Worm (Caenorhabditis elegans): ENCODE measurements around the gene H43I07.1.
A peak's percentile ranks its signal among the peaks of the same experiment; 100 is the strongest.

H43I07.1 gene

ce11 chrV:4204421-4204820 is at the start of gene H43I07.1:
Gene H43I07.1 (plus strand): TSS chrV:4204721.
- no peak for TF ChIP-seq nhr-11 (tag; optimal IDR thresholded peaks at IDR 0.05)

DNA sequence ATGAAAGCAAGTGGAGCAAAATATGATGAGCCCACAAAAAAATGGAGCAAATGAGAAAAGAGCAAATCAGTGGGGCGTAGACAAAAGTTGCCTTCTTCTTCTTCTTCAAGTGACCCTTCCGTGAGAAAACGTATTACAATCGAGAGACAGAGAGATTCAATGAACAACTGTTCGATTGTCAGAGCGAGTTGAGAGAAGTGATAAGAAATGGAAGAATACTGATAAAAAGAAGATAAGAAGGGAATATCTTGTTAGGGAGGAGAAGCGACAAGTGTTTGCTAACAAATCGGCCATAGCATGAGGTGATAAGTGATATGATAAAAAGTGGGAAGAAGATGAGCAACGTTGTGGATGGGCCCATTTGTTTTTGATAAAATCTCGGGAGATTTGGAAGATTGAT is 47.2 kb upstream of the H43I07.1 start:
- TF ChIP-seq nhr-10 (tag; optimal IDR thresholded peaks at IDR 0.05) (no peak), F13H6.1 (tag; optimal IDR thresholded peaks at IDR 0.05) (peak; percentile 85), mab-5 (tag; optimal IDR thresholded peaks at IDR 0.05) (no peak), nhr-25 (tag; optimal IDR thresholded peaks at IDR 0.05) (no peak), fos-1 (tag; optimal IDR thresholded peaks at IDR 0.05) (no peak), sma-9 (GFP tag; optimal IDR thresholded peaks at IDR 0.05) (peak; percentile 48), sma-9 (tag; optimal IDR thresholded peaks at IDR 0.05) (no peak), C34F6.9 (tag; optimal IDR thresholded peaks at IDR 0.05) (peak; percentile 39), nhr-129 (tag; optimal IDR thresholded peaks at IDR 0.05) (peak; percentile 66), snpc-4 (tag; optimal IDR thresholded peaks at IDR 0.05) (no peak), lsy-2 (tag; optimal IDR thresholded peaks at IDR 0.05) (peak in 1 of 2 experiments; percentile 48), dmd-4 (tag; optimal IDR thresholded peaks at IDR 0.05) (no peak), ztf-4 (tag; optimal IDR thresholded peaks at IDR 0.05) (peak; percentile 34)

DNA sequence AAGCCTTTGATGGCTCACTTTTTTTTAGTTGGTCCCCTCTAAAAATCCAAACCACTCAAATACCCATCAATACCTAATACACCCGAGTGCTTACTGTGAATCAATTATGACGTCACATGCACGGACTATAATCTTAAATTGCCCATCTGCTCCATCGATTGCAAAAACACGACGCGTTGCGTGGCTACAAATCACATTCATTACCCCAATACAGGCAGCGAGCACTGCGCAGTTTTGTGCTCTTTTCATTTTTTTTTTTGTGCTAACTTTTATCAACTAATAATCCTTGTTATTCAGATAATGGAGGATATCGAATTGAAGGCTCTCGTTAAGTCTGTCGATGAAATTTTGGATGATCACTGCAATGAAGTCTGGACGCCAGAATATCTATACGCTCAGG is 44.4 kb upstream of the H43I07.1 start, which contains the start of gene Y45G5AM.5:
TSS of gene Y45G5AM.5 (plus strand) at position 301 of the 400 bp plus-strand sequence.
- no peak for TF ChIP-seq ztf-1 (GFP tag; conservative IDR thresholded peaks at IDR 0.05)
- no peak for TF ChIP-seq nhr-12 (tag; optimal IDR thresholded peaks at IDR 0.05)
- TF ChIP-seq nhr-25 (tag; optimal IDR thresholded peaks at IDR 0.05) = no peak
- TF ChIP-seq nhr-129 (tag; optimal IDR thresholded peaks at IDR 0.05) = no peak
- TF ChIP-seq fos-1 (tag; optimal IDR thresholded peaks at IDR 0.05) = no peak
- TF ChIP-seq lsy-2 (tag; optimal IDR thresholded peaks at IDR 0.05) = no peak
- TF ChIP-seq sma-3 (GFP tag; optimal IDR thresholded peaks at IDR 0.05) = no peak
- TF ChIP-seq mab-5 (tag; optimal IDR thresholded peaks at IDR 0.05) = no peak
- TF ChIP-seq crh-2 (tag; optimal IDR thresholded peaks at IDR 0.05) = no peak
- no peak for TF ChIP-seq blmp-1 (tag; optimal IDR thresholded peaks at IDR 0.05; ENCODE audit: insufficient read depth)
- TF ChIP-seq elt-1 (tag; optimal IDR thresholded peaks at IDR 0.05) = no peak
- no peak for TF ChIP-seq R02D3.7 (tag; optimal IDR thresholded peaks at IDR 0.05)
- no peak for TF ChIP-seq ztf-11 (tag; optimal IDR thresholded peaks at IDR 0.05)
- TF ChIP-seq lin-13 (GFP tag; optimal IDR thresholded peaks at IDR 0.05) = no peak
- TF ChIP-seq nhr-11 (tag; optimal IDR thresholded peaks at IDR 0.05) = no peak

DNA sequence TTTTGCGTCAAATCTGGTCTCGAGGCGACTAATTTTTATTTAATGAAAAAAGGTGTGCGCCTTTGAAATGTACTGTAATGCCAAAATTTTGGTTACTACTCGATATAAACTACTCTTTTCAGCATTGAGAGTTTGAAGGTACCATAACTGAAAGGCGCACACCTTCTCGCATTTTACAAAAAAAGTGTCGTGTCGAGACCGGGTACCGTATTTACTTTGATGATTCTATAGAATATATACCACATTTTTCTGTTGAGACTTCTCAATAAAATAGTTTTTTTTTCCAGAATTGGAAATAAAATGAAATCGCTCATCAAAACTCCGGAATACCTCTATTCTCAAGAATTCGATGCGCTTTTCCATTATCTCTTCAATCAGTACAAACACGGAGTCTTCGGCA is 41.6 kb upstream of the H43I07.1 start, which contains the start of gene Y45G5AM.4:
TSS of gene Y45G5AM.4 (plus strand) at position 301 of the 400 bp plus-strand sequence.
- no peak for TF ChIP-seq lin-39 (tag; optimal IDR thresholded peaks at IDR 0.05)
- TF ChIP-seq F13H6.1 (tag; optimal IDR thresholded peaks at IDR 0.05) = no peak
- TF ChIP-seq skn-1 (tag; optimal IDR thresholded peaks at IDR 0.05) = no peak
- TF ChIP-seq peb-1 (tag; optimal IDR thresholded peaks at IDR 0.05) = no peak
- no peak for TF ChIP-seq ceh-82 (tag; optimal IDR thresholded peaks at IDR 0.05)
- TF ChIP-seq ceh-16 (tag; optimal IDR thresholded peaks at IDR 0.05) = no peak
- no peak for TF ChIP-seq mdl-1 (tag; optimal IDR thresholded peaks at IDR 0.05)
- TF ChIP-seq lin-11 (tag; optimal IDR thresholded peaks at IDR 0.05) = no peak
- no peak for TF ChIP-seq ZK546.5 (tag; optimal IDR thresholded peaks at IDR 0.05)
- TF ChIP-seq nhr-21 (tag; optimal IDR thresholded peaks at IDR 0.05) = no peak
- TF ChIP-seq snpc-4 (tag; optimal IDR thresholded peaks at IDR 0.05) = no peak
- TF ChIP-seq nhr-129 (tag; optimal IDR thresholded peaks at IDR 0.05) = no peak
- TF ChIP-seq nhr-12 (tag; optimal IDR thresholded peaks at IDR 0.05) = no peak
- no peak for TF ChIP-seq C34F6.9 (tag; optimal IDR thresholded peaks at IDR 0.05)
- TF ChIP-seq nhr-11 (tag; optimal IDR thresholded peaks at IDR 0.05) = no peak
- TF ChIP-seq mbf-1 (tag; optimal IDR thresholded peaks at IDR 0.05) = no peak

DNA sequence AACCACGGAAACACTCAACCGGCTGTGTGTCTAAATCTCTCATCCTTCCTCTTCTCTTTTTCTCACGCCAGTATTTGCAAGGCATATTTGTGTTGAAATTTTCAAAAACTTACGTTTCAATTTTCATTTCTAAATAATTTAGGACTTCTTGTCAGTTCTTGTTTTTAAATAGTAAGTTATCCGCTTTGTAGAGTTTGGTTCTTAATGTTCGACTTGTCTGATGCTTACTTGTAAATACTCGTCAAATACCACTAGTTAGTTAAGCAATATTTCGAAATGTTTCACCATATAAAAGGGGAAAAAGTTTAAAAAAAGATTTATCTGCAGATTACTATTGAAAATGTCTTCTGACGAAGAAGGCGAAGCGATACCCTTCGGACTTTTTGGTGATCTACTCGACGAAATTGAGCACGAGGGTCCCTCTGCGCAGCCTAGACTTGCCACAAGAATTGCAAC is 40.0 kb upstream of the H43I07.1 start, which contains the start of gene Y45G5AM.3:
TSS of gene Y45G5AM.3 (plus strand) at position 51 of the 456 bp plus-strand sequence.
- TF ChIP-seq nhr-25 (tag; optimal IDR thresholded peaks at IDR 0.05) (no peak), C34F6.9 (tag; optimal IDR thresholded peaks at IDR 0.05) (peak; percentile 18), sma-3 (GFP tag; optimal IDR thresholded peaks at IDR 0.05) (no peak), lsy-2 (tag; optimal IDR thresholded peaks at IDR 0.05) (no peak), sem-4 (tag; optimal IDR thresholded peaks at IDR 0.05) (no peak), fos-1 (tag; optimal IDR thresholded peaks at IDR 0.05) (peak; percentile 22), nhr-10 (tag; optimal IDR thresholded peaks at IDR 0.05) (no peak), lin-13 (GFP tag; optimal IDR thresholded peaks at IDR 0.05) (no peak), nhr-129 (tag; optimal IDR thresholded peaks at IDR 0.05) (peak; percentile 97), nhr-21 (tag; optimal IDR thresholded peaks at IDR 0.05) (no peak)

Measured in whole organism, L2 larva.